Fruit fly (Drosophila melanogaster) whole organism: Measurements from ENCODE around the gene RpS7.

ENCODE experiments used
- CG8478 ChIP-seq: fragments of >200 bp; optimal IDR thresholded peaks from 2 replicates; lab custom pipeline; 2018; ENCODE audit warnings: inconsistent platforms
- pan ChIP-seq: fragments of >200 bp; optimal IDR thresholded peaks from 2 replicates; lab custom pipeline; 2017
- psq ChIP-seq: fragments of >200 bp; optimal IDR thresholded peaks from 2 replicates; lab custom pipeline; 2017
- usp ChIP-seq: fragments of >200 bp; optimal IDR thresholded peaks from 2 replicates; lab custom pipeline; 2017; ENCODE audit warnings: missing biosample characterization, missing genetic modification characterization, mixed read lengths

- TF ChIP-seq psq (lab: Kevin White, UChicago) = no peak
- no peak for TF ChIP-seq usp
- no peak for TF ChIP-seq CG8478 (lab: Kevin White, UChicago)
- no peak for TF ChIP-seq pan (lab: Kevin White, UChicago)
Observed at dm6 chr3R:30176314-30176713, 32.5 kb downstream of the RpS7 start.
